Worm (Caenorhabditis elegans) whole organism, L3 larva: ENCODE data around the gene BE0003N10.6.

Experiments used
- ama-1 ChIP-seq: fragments of 150-350 bp; optimal IDR thresholded peaks from 2 replicates; lab custom pipeline; 2018
- ceh-28 ChIP-seq: fragments of 150-350 bp; optimal IDR thresholded peaks from 2 replicates; lab custom pipeline; 2014; ENCODE audit warnings: missing biosample characterization, missing genetic modification reagents, missing genetic modification characterization
- elt-3 ChIP-seq, 3 experiments: fragments of 150-350 bp in 1 of 3; sonication (generic microtip) in 2 of 3; optimal IDR thresholded peaks; 2 replicates in 2 of 3; 4 replicates in 1 of 3; lab custom pipeline; 2014 to 2017; ENCODE audit warnings: missing biosample characterization in 3 of 3, missing genetic modification characterization in 3 of 3
- fkh-10 ChIP-seq: sonication (generic microtip); optimal IDR thresholded peaks from 2 replicates; lab custom pipeline; 2017; ENCODE audit warnings: missing biosample characterization, missing genetic modification reagents, missing genetic modification characterization
- lin-39 ChIP-seq: fragments of 150-350 bp; optimal IDR thresholded peaks from 2 replicates; lab custom pipeline; 2018; ENCODE audit warnings: missing biosample characterization, missing genetic modification reagents, missing genetic modification characterization
- mml-1 ChIP-seq: fragments of 150-350 bp; sonication (generic microtip); optimal IDR thresholded peaks from 3 replicates; lab custom pipeline; 2014; ENCODE audit warnings: missing biosample characterization, missing genetic modification characterization
- pha-4 ChIP-seq: fragments of 150-350 bp; optimal IDR thresholded peaks from 2 replicates; lab custom pipeline; 2014; ENCODE audit warnings: missing biosample characterization, missing genetic modification reagents, missing genetic modification characterization
- pqm-1 ChIP-seq: fragments of 150-350 bp; optimal IDR thresholded peaks from 2 replicates; lab custom pipeline; 2017; ENCODE audit warnings: missing biosample characterization, missing genetic modification characterization, inconsistent platforms
- skn-1 ChIP-seq: fragments of 150-350 bp; optimal IDR thresholded peaks from 2 replicates; lab custom pipeline; 2014; ENCODE audit warnings: missing biosample characterization, missing genetic modification characterization
- snpc-4 ChIP-seq: fragments of 150-350 bp; optimal IDR thresholded peaks from 2 replicates; lab custom pipeline; 2014; ENCODE audit warnings: missing biosample characterization, missing genetic modification characterization
- unc-39 ChIP-seq: sonication (generic microtip); optimal IDR thresholded peaks from 4 replicates; lab custom pipeline; 2017; ENCODE audit warnings: missing biosample characterization, missing genetic modification characterization
- unc-62 ChIP-seq: fragments of 150-350 bp; sonication (generic microtip); optimal IDR thresholded peaks from 4 replicates; lab custom pipeline; 2014; ENCODE audit warnings: missing biosample characterization, missing genetic modification reagents, missing genetic modification characterization
- zag-1 ChIP-seq: fragments of 150-350 bp; optimal IDR thresholded peaks from 2 replicates; lab custom pipeline; 2014; ENCODE audit warnings: missing biosample characterization, missing genetic modification characterization
- ztf-4 ChIP-seq: fragments of 150-350 bp; optimal IDR thresholded peaks from 2 replicates; lab custom pipeline; 2014; ENCODE audit warnings: missing biosample characterization, missing genetic modification characterization

DNA sequence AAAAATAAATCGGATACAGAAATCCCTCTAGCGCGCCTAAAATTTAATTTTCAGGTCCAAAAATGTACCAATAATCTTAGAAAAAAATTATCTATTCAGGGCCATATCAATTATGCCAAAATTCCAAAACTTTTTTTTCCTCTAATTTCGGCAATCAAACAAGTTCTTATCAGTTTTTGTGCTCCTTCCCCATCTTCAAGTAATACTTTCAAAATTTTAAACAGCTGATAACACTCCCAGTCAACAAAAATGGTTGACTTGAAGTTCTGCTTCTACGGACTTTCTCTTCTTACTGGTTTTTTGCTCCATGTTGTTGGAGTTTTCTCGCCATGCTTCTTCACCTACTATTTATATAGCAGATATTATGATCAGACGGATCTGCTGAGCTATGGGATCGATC lies 39.1 kb downstream of the BE0003N10.6 start, which contains the start of gene clc-23:
- TF ChIP-seq unc-39 (no peak), pha-4 (tag; lab: Kevin White, UChicago) (no peak), pqm-1 (tag; lab: Kevin White, UChicago) (no peak), ztf-4 (no peak), ceh-28 (tag; lab: Kevin White, UChicago) (no peak), ama-1 (no peak), elt-3 (tag; optimal IDR thresholded peaks at IDR 0.05; lab: Kevin White, UChicago) (no peak), fkh-10 (GFP tag; lab: Kevin White, UChicago) (no peak), snpc-4 (tag; lab: Kevin White, UChicago) (no peak), unc-62 (GFP tag; lab: Kevin White, UChicago) (no peak), skn-1 (no peak), lin-39 (tag; lab: Kevin White, UChicago) (no peak), zag-1 (tag; lab: Kevin White, UChicago) (no peak), mml-1 (tag; lab: Kevin White, UChicago) (no peak)
